Worm (Caenorhabditis elegans) whole organism, young adult: ENCODE data around the gene col-71.

Experiments
- F52B5.7 ChIP-seq: sonication (generic microtip); optimal IDR thresholded peaks from 2 replicates; lab custom pipeline; 2016; ENCODE audit warnings: mild to moderate bottlenecking, missing genetic modification characterization, missing compliant biosample characterization
- madf-8 ChIP-seq: fragments of 200-800 bp; sonication (Bioruptor generic); conservative IDR thresholded peaks from 2 replicates; pipeline ENCODE4 v1.3.6; 2022; ENCODE audit warnings: missing genetic modification reagents, missing genetic modification characterization, missing compliant biosample characterization
- unc-62 ChIP-seq: fragments of 150-350 bp; optimal IDR thresholded peaks from 2 replicates; lab custom pipeline; 2014; ENCODE audit warnings: missing biosample characterization, missing genetic modification reagents, missing genetic modification characterization

ce11 chrII:3460048-3460447 is 42.3 kb downstream of the col-71 start, which contains the start of gene C16C8.7:
- no peak for TF ChIP-seq F52B5.7 (tag; lab: Kevin White, UChicago)
- TF ChIP-seq madf-8 (GFP tag; lab: Robert Waterston, UW), result no peak
- TF ChIP-seq unc-62 (GFP tag; lab: Kevin White, UChicago), result no peak
